Fruit fly (Drosophila melanogaster): Measurements from ENCODE around the gene Ncoa6.

The Ncoa6 gene

DNA sequence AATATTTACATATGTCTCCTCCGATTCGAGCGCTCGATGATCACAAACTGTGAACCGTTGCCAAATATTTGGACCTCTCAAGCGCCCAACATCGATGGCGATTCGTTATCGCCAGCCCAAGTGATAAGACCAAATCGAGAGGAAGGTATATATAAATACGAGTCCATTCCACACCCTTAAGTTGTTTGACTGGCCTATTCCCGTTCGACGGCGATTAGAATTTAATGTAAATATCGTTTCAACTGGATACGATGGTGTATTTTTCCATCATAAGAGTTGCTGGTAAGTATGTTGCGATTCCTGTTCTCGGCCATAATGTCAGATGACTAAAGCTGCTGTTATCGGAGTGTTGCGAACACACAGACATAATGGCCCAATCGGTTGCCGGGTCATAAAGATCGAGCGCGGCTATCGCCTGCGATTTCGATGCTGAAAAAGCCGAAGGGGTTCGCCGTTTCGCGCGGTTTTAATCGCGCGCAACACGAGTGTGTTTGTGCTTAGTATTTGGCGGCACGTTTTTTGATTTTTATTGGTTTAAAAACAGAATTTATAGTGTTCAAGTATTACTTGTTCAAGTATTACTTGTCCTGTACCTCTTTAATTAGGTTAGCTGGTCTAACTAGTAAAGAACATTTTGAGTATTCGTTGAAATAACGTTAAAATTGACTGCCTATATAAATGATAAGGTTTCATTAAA is 11.7 kb upstream of the Ncoa6 start, which contains the start of gene fusl:
TSS of gene fusl (minus strand) at position 50 of the 697 bp plus-strand sequence.
- TF ChIP-seq usp (GFP tag; optimal IDR thresholded peaks at IDR 0.05) = no peak
- TF ChIP-seq pan (optimal IDR thresholded peaks at IDR 0.05) = no peak
- no peak for TF ChIP-seq Dll (optimal IDR thresholded peaks at IDR 0.05)
- no peak for TF ChIP-seq EcR (GFP tag; optimal IDR thresholded peaks at IDR 0.05)
- no peak for TF ChIP-seq CG8478 (optimal IDR thresholded peaks at IDR 0.05)
- TF ChIP-seq psq (optimal IDR thresholded peaks at IDR 0.05) = no peak

DNA sequence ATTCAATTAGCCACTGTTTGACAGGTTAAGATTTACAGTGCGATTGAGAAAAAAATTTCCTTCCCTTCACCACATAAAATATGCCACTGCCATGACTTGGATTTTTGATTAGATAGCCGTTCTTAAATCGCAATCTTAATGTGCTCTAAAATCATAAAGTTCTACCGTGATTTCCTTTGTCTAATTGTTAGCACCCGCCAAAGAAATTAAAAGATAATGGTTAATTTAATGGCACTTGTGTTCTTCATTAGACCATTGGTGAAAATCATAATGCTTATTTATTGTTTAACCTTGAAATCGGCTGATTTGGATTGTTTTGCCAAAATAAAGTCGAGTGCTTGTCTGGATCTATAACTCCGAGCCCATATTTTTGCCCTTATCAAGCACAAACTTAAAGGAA is 10.7 kb upstream of the Ncoa6 start:
- TF ChIP-seq usp (GFP tag; optimal IDR thresholded peaks at IDR 0.05) (no peak), pan (optimal IDR thresholded peaks at IDR 0.05) (no peak), EcR (GFP tag; optimal IDR thresholded peaks at IDR 0.05) (no peak), CG8478 (optimal IDR thresholded peaks at IDR 0.05) (no peak), Dll (optimal IDR thresholded peaks at IDR 0.05) (no peak), psq (optimal IDR thresholded peaks at IDR 0.05) (no peak)

DNA sequence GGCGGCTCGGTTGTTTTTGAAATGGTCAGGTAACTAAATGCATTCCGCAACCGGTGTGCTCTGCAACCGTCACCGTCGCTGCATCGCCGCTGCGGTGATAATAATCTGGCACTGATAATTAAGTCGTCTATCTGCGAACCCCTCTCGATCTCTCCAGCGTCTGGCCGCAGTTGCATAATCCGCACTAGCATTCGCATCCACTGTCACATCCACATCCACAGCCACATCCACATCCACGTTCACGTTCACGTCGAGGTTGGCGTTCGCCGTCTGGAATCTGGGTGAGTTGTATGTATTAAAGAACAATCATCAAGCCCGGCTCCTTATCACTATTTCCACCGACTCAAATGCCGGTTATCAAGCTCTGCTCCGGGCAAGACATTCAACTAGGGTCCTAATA is 6.1 kb upstream of the Ncoa6 start:
- TF ChIP-seq Dll (optimal IDR thresholded peaks at IDR 0.05) (no peak), pan (optimal IDR thresholded peaks at IDR 0.05) (no peak), psq (optimal IDR thresholded peaks at IDR 0.05) (no peak), EcR (GFP tag; optimal IDR thresholded peaks at IDR 0.05) (no peak), CG8478 (optimal IDR thresholded peaks at IDR 0.05) (no peak), usp (GFP tag; optimal IDR thresholded peaks at IDR 0.05) (no peak)

DNA sequence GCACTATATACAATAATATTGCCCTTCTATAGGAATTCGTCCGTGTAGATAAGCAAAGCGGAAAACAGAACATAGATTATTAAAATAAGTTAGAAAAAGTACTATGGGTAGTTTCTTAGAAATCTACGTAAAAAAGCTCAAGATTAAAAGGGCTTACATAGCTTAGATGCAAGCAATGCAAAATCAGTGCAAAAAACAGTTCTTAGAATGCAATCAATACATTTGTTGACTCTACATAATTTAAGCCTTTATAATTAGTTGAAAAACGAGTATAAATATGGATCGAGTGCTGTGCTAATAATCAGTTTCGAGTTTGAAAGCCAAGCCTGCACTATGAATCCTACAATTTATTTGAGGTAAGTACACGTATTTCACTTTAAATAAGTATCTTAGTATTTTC is 3.1 kb upstream of the Ncoa6 start, which contains the start of gene TotM:
TSS of gene TotM (plus strand) at position 301 of the 400 bp plus-strand sequence.
- no peak for TF ChIP-seq usp (GFP tag; optimal IDR thresholded peaks at IDR 0.05)
- TF ChIP-seq CG8478 (optimal IDR thresholded peaks at IDR 0.05) = no peak
- no peak for TF ChIP-seq psq (optimal IDR thresholded peaks at IDR 0.05)
- TF ChIP-seq pan (optimal IDR thresholded peaks at IDR 0.05) = no peak
- no peak for TF ChIP-seq Dll (optimal IDR thresholded peaks at IDR 0.05)
- TF ChIP-seq EcR (GFP tag; optimal IDR thresholded peaks at IDR 0.05) = no peak

DNA sequence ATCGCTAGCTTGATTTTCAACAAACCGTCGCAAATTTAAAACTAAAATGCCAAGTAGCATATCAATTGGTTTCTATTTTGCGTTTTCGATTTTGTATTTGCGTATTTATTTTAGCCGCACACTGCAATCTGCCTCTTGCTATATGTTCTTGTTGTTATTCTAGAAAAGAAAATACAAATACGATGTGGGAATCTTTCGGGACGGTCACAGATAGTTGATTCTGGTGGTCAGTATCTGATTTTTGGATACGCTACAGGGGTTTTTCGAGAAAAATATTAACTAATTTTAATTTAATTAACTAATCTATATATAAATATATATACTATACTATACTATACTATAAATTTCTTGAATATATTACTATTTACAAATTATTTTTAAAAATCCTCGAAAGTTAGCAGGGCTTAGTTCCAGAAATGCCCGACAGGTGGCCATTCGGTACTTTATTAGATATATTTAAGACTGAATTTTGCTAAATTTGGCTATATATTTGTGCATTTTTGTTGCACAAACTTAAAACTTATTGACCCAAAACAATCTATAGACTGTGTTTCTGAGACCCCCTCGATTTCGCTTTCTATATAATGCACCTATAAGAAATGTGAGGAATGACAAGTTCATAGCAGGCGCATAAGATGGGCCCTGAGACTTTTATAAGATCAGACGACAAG is 2.5 kb upstream of the Ncoa6 start, which contains the start of gene CG14022:
TSS of gene CG14022 (minus strand) at position 51 of the 671 bp plus-strand sequence.
- no peak for TF ChIP-seq usp (GFP tag; optimal IDR thresholded peaks at IDR 0.05)

DNA sequence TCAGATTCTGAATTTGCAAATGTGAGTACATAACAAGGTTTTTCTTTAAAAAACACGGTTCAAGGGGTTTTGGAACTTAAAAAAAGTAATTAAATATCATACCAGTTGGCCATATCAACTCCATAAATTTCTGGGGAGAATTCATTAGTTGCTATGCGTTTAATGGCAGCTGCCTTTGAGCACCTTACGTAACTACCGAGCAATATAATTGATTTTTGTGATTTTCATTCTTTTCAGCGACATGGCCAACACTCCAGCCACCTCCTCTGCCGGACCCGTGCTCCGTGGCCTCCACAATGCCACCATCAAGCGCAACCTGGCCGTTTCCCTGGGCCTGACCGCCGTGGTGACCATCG is 761 bp upstream of the Ncoa6 start:
- no peak for TF ChIP-seq usp (GFP tag; optimal IDR thresholded peaks at IDR 0.05)
- no peak for TF ChIP-seq pan (optimal IDR thresholded peaks at IDR 0.05)
- TF ChIP-seq psq (optimal IDR thresholded peaks at IDR 0.05) = no peak
- TF ChIP-seq Dll (optimal IDR thresholded peaks at IDR 0.05) = no peak
- TF ChIP-seq CG8478 (optimal IDR thresholded peaks at IDR 0.05) = no peak

dm6 chr2L:5324958-5325850 is 1.3 kb downstream of the Ncoa6 start:
- no peak for TF ChIP-seq pan (optimal IDR thresholded peaks at IDR 0.05)
- peak; percentile 27 for TF ChIP-seq Dll (optimal IDR thresholded peaks at IDR 0.05)
- no peak for TF ChIP-seq usp (GFP tag; optimal IDR thresholded peaks at IDR 0.05)

DNA sequence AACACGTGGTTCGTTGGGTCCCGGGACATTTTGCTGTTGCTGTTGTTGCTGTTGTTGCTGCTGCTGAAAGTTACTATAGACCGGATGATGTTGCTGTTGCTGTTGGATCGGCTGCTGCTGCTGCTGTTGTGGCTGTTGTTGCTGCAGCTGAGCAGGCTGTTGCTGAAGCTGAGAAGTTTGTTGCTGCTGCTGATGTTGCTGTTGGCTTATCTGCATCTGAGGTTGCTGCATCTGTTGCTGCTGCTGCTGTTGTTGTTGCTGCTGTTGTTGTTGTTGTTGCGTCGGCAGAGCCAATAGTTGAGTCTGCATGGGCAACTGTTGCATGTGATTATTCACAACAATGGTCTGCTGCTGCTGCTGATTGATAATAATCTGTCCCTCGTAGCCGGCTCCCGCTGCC is 5.5 kb downstream of the Ncoa6 start:
- TF ChIP-seq pan (optimal IDR thresholded peaks at IDR 0.05) = no peak
- TF ChIP-seq psq (optimal IDR thresholded peaks at IDR 0.05) = no peak
- no peak for TF ChIP-seq usp (GFP tag; optimal IDR thresholded peaks at IDR 0.05)
- TF ChIP-seq CG8478 (optimal IDR thresholded peaks at IDR 0.05) = no peak
- no peak for TF ChIP-seq EcR (GFP tag; optimal IDR thresholded peaks at IDR 0.05)
- TF ChIP-seq Dll (optimal IDR thresholded peaks at IDR 0.05) = no peak

dm6 chr2L:5320063-5320462 is 6.4 kb downstream of the Ncoa6 start:
- TF ChIP-seq Dll (optimal IDR thresholded peaks at IDR 0.05) = no peak
- TF ChIP-seq CG8478 (optimal IDR thresholded peaks at IDR 0.05) = no peak
- no peak for TF ChIP-seq pan (optimal IDR thresholded peaks at IDR 0.05)

DNA sequence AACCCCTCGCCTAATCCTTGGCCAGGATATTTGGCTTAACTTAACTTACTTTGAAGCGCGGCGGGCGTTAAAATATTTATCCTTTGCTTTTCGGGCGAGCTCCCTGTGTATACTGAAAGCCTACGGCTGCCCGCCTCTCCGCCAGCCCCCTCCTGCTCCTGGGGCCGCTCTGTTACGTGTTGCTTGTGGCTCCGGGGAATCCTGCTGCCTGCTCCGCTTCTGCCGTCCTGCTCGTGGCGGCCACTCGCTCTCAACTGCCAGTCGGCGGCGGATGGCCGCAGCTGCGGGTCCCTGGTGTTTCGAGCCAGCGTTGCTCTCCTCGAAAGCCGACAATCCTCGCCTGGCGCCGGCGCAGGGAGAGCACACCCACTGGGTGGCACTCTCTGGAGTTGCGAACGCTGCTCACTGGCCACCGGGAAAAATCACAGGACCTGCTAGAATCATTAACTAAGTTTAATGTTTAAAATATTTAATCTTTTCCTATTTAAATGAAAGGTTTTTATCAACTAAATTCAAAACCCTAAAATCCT is 11.8 kb downstream of the Ncoa6 start, which contains the start of gene CG14024:
TSS of gene CG14024 (minus strand) at position 266 of the 530 bp plus-strand sequence.
- TF ChIP-seq usp (GFP tag; optimal IDR thresholded peaks at IDR 0.05) (no peak), Dll (optimal IDR thresholded peaks at IDR 0.05) (peak; percentile 44)

DNA sequence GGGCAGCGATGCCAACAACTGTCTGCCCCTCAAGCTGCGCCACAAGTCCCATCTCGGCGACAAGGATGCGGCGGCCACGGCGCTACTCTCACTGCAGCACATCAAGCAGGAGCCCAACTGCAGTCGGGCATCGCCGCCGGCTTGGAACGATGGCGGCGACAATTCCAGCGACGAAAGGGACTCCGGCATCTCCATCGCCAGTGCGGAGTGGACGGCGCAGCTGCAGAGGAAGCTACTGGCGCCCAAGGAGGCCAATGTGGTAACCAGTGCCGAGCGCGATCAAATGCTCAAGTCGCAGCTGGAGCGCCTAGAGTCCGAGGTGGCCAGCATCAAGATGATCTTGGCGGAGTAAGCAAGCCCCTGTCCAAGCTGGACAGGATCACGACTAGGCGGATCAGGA is 17.1 kb downstream of the Ncoa6 start:
- TF ChIP-seq psq (optimal IDR thresholded peaks at IDR 0.05) (no peak), CG8478 (optimal IDR thresholded peaks at IDR 0.05) (no peak), EcR (GFP tag; optimal IDR thresholded peaks at IDR 0.05) (no peak), Dll (optimal IDR thresholded peaks at IDR 0.05) (no peak), usp (GFP tag; optimal IDR thresholded peaks at IDR 0.05) (no peak), pan (optimal IDR thresholded peaks at IDR 0.05) (no peak)

DNA sequence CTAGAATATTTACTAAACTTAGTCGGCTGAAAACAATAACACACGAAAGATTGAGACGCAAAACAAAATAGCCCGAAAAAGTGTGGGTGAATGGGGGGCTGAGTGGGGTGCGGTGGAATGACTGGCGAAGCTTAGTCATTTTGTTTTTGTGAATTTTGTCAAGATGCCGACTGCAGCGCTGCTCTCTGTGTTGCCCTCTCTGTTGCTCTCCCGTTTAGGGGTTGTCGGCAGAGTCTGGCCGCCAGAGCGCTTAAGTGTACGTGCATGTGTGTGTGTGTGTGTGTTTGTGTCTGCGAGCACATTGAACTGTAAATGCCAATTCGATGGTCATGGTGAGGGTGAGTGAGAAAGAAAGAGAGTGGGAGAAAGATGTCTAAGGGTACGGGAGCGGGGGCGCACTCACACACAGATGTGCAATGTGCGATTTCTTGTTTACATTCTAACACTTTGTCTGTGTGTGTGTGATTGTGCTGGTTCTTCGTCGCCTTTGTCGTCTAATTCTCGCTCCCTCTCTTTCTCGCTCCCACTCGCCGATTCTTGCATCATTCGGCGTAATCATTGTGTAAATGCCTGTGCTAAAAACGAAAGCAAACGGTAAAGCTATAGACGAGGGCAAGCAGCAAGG is 20.0 kb downstream of the Ncoa6 start:
- TF ChIP-seq usp (GFP tag; optimal IDR thresholded peaks at IDR 0.05) (no peak), Dll (optimal IDR thresholded peaks at IDR 0.05) (peak; percentile 87), psq (optimal IDR thresholded peaks at IDR 0.05) (no peak)
